Fruit fly (Drosophila melanogaster) whole organism, prepupa: ENCODE results near the gene CG46399.

Experiments
- Blimp-1 ChIP-seq: fragments of 200-800 bp; sonication (Bioruptor generic); optimal IDR thresholded peaks from 3 replicates; lab custom pipeline; 2017; ENCODE audit warnings: missing biosample characterization, missing genetic modification characterization, mild to moderate bottlenecking, moderate library complexity, missing genetic modification reagents
- CG10631 ChIP-seq: fragments of 200-800 bp; sonication (Bioruptor generic); optimal IDR thresholded peaks from 2 replicates; lab custom pipeline; 2016; ENCODE audit warnings: missing biosample characterization, missing genetic modification characterization
- CG10669 ChIP-seq: fragments of 200-800 bp; sonication (Bioruptor generic); optimal IDR thresholded peaks from 3 replicates; lab custom pipeline; 2018; ENCODE audit warnings: missing biosample characterization, mild to moderate bottlenecking, missing genetic modification characterization, moderate library complexity
- CG11762 ChIP-seq: fragments of 200-800 bp; sonication (Bioruptor generic); optimal IDR thresholded peaks from 3 replicates; lab custom pipeline; 2016; ENCODE audit warnings: missing biosample characterization, missing genetic modification characterization; ENCODE audit not compliant: insufficient read depth
- CG1621 ChIP-seq: fragments of 200-800 bp; sonication (Bioruptor generic); optimal IDR thresholded peaks from 3 replicates; lab custom pipeline; 2018; ENCODE audit warnings: missing biosample characterization, mild to moderate bottlenecking, missing genetic modification characterization
- CG16779 ChIP-seq: fragments of 200-800 bp; sonication (Bioruptor generic); optimal IDR thresholded peaks from 3 replicates; lab custom pipeline; 2017; ENCODE audit warnings: missing biosample characterization, mild to moderate bottlenecking, missing genetic modification characterization
- CG3032 ChIP-seq: fragments of 200-800 bp; optimal IDR thresholded peaks from 2 replicates; lab custom pipeline; 2019; ENCODE audit warnings: missing biosample characterization, mild to moderate bottlenecking, missing genetic modification characterization, moderate library complexity
- CG31627 ChIP-seq: fragments of 200-800 bp; sonication (Bioruptor generic); optimal IDR thresholded peaks from 3 replicates; lab custom pipeline; 2016; ENCODE audit warnings: missing biosample characterization, missing genetic modification characterization
- CG32006 ChIP-seq: fragments of 200-800 bp; sonication (Bioruptor generic); optimal IDR thresholded peaks from 3 replicates; lab custom pipeline; 2017; ENCODE audit warnings: missing biosample characterization, mild to moderate bottlenecking, missing genetic modification characterization
- CG34406 ChIP-seq: fragments of 200-800 bp; sonication (Bioruptor generic); optimal IDR thresholded peaks from 3 replicates; lab custom pipeline; 2016; ENCODE audit warnings: missing biosample characterization, missing genetic modification characterization
- CG3919 ChIP-seq: fragments of 200-800 bp; sonication (Bioruptor generic); optimal IDR thresholded peaks from 3 replicates; lab custom pipeline; 2016; ENCODE audit warnings: missing biosample characterization, missing genetic modification characterization
- CG6163 ChIP-seq: fragments of 200-800 bp; sonication (Bioruptor generic); IDR thresholded peaks from 3 replicates; pipeline ENCODE4 v1.3.6; 2022; ENCODE audit warnings: missing biosample characterization, missing genetic modification characterization
- CG6792 ChIP-seq: fragments of 200-800 bp; sonication (Bioruptor generic); optimal IDR thresholded peaks from 3 replicates; lab custom pipeline; 2016; ENCODE audit warnings: missing biosample characterization, missing genetic modification characterization
- CG6854 ChIP-seq: fragments of 200-800 bp; sonication (Bioruptor generic); optimal IDR thresholded peaks from 2 replicates; lab custom pipeline; 2017; ENCODE audit warnings: missing biosample characterization, mild to moderate bottlenecking, missing genetic modification characterization
- CG7368 ChIP-seq: fragments of 200-800 bp; sonication (Bioruptor generic); optimal IDR thresholded peaks from 3 replicates; lab custom pipeline; 2016; ENCODE audit warnings: missing biosample characterization, missing genetic modification characterization
- CG8119 ChIP-seq: fragments of 200-800 bp; sonication (Bioruptor generic); IDR thresholded peaks from 3 replicates; pipeline ENCODE4 v1.3.6; 2022; ENCODE audit warnings: missing biosample characterization, missing genetic modification characterization
- CG8319 ChIP-seq: fragments of 200-800 bp; sonication (Bioruptor generic); optimal IDR thresholded peaks from 3 replicates; lab custom pipeline; 2016; ENCODE audit warnings: missing biosample characterization, missing genetic modification characterization
- CG8632 ChIP-seq: fragments of 200-800 bp; sonication (Bioruptor generic); optimal IDR thresholded peaks from 3 replicates; lab custom pipeline; 2016; ENCODE audit warnings: missing biosample characterization, missing genetic modification characterization
- CG9139 ChIP-seq: fragments of 200-800 bp; sonication (Bioruptor generic); optimal IDR thresholded peaks from 3 replicates; lab custom pipeline; 2017; ENCODE audit warnings: missing biosample characterization, mild to moderate bottlenecking, missing genetic modification characterization
- Eip75B ChIP-seq: fragments of 200-800 bp; sonication (Bioruptor generic); optimal IDR thresholded peaks from 3 replicates; lab custom pipeline; 2016; ENCODE audit warnings: missing biosample characterization, missing genetic modification characterization
- Eip78C ChIP-seq: fragments of 200-800 bp; sonication (Bioruptor generic); peaks from one replicate; lab custom pipeline; 2016; ENCODE audit warnings: missing biosample characterization, missing genetic modification characterization
- Eip93F ChIP-seq: fragments of 200-800 bp; sonication (Bioruptor generic); optimal IDR thresholded peaks from 2 replicates; lab custom pipeline; 2016; ENCODE audit warnings: missing biosample characterization, mild to moderate bottlenecking, missing genetic modification characterization
- Ets21C ChIP-seq: fragments of 200-800 bp; sonication (Bioruptor generic); optimal IDR thresholded peaks from 3 replicates; lab custom pipeline; 2016; ENCODE audit warnings: missing biosample characterization, missing genetic modification characterization
- Ets96B ChIP-seq: fragments of 200-800 bp; optimal IDR thresholded peaks from 2 replicates; lab custom pipeline; 2019; ENCODE audit warnings: missing biosample characterization, mild to moderate bottlenecking, missing genetic modification characterization, moderate library complexity
- Gug ChIP-seq: fragments of 200-800 bp; sonication (Bioruptor generic); IDR thresholded peaks from 2 replicates; pipeline ENCODE4 v1.3.6; 2022; ENCODE audit warnings: missing biosample characterization, missing genetic modification characterization
- Hr38 ChIP-seq: sonication (Bioruptor generic); optimal IDR thresholded peaks from 2 replicates; lab custom pipeline; 2016; ENCODE audit warnings: missing biosample characterization, missing genetic modification characterization
- Hr4 ChIP-seq: fragments of 200-800 bp; sonication (Bioruptor generic); optimal IDR thresholded peaks from 3 replicates; lab custom pipeline; 2016; ENCODE audit warnings: missing biosample characterization, missing genetic modification characterization
- Met ChIP-seq: fragments of 200-800 bp; sonication (Bioruptor generic); optimal IDR thresholded peaks from 3 replicates; lab custom pipeline; 2016; ENCODE audit warnings: missing biosample characterization, missing genetic modification characterization
- OdsH ChIP-seq: fragments of 200-800 bp; sonication (Bioruptor generic); optimal IDR thresholded peaks from 3 replicates; lab custom pipeline; 2016; ENCODE audit warnings: missing biosample characterization, missing genetic modification characterization
- Smox ChIP-seq: fragments of 200-800 bp; sonication (Bioruptor generic); optimal IDR thresholded peaks from 3 replicates; lab custom pipeline; 2016; ENCODE audit warnings: missing biosample characterization, missing genetic modification characterization
- Sox102F ChIP-seq: fragments of 200-800 bp; sonication (Bioruptor generic); optimal IDR thresholded peaks from 2 replicates; lab custom pipeline; 2016; ENCODE audit warnings: missing biosample characterization, mild to moderate bottlenecking, missing genetic modification characterization
- Sox14 ChIP-seq: fragments of 200-800 bp; sonication (Bioruptor generic); optimal IDR thresholded peaks from 3 replicates; lab custom pipeline; 2016; ENCODE audit warnings: missing biosample characterization, missing genetic modification characterization
- Sox15 ChIP-seq: fragments of 200-800 bp; sonication (Bioruptor generic); optimal IDR thresholded peaks from 3 replicates; lab custom pipeline; 2016; ENCODE audit warnings: missing biosample characterization, missing genetic modification characterization
- achi ChIP-seq: fragments of 200-800 bp; sonication (Bioruptor generic); optimal IDR thresholded peaks from 3 replicates; lab custom pipeline; 2016; ENCODE audit warnings: missing biosample characterization, missing genetic modification characterization
- acj6 ChIP-seq: fragments of 200-800 bp; sonication (Bioruptor generic); optimal IDR thresholded peaks from 3 replicates; lab custom pipeline; 2016; ENCODE audit warnings: missing biosample characterization, missing genetic modification characterization
- cyc ChIP-seq: fragments of 200-800 bp; sonication (Bioruptor generic); optimal IDR thresholded peaks from 3 replicates; lab custom pipeline; 2016; ENCODE audit warnings: missing biosample characterization, missing genetic modification characterization
- dac ChIP-seq: fragments of 200-800 bp; sonication (Bioruptor generic); optimal IDR thresholded peaks from 2 replicates; lab custom pipeline; 2017; ENCODE audit warnings: missing biosample characterization, mild to moderate bottlenecking, missing genetic modification characterization
- dsx ChIP-seq: fragments of 200-800 bp; optimal IDR thresholded peaks from 3 replicates; lab custom pipeline; 2019; ENCODE audit warnings: missing biosample characterization, mild to moderate bottlenecking, missing genetic modification characterization, moderate library complexity; ENCODE audit not compliant: poor library complexity, severe bottlenecking
- esn ChIP-seq: fragments of 200-800 bp; sonication (Bioruptor generic); optimal IDR thresholded peaks from 2 replicates; lab custom pipeline; 2016; ENCODE audit warnings: missing biosample characterization, mild to moderate bottlenecking, missing genetic modification characterization, moderate library complexity
- fd59A ChIP-seq: fragments of 200-800 bp; sonication (Bioruptor generic); optimal IDR thresholded peaks from 2 replicates; lab custom pipeline; 2017; ENCODE audit warnings: missing biosample characterization, mild to moderate bottlenecking, missing genetic modification characterization, missing genetic modification reagents
- fkh ChIP-seq: fragments of 200-800 bp; sonication (Bioruptor generic); optimal IDR thresholded peaks from 3 replicates; lab custom pipeline; 2017; ENCODE audit warnings: missing biosample characterization, mild to moderate bottlenecking, missing genetic modification characterization, moderate library complexity
- lz ChIP-seq: fragments of 200-800 bp; sonication (Bioruptor generic); optimal IDR thresholded peaks from 3 replicates; lab custom pipeline; 2016; ENCODE audit warnings: missing biosample characterization, missing genetic modification characterization
- net ChIP-seq: fragments of 200-800 bp; sonication (Bioruptor generic); optimal IDR thresholded peaks from 3 replicates; lab custom pipeline; 2016; ENCODE audit warnings: missing biosample characterization, missing genetic modification characterization
- pdm3 ChIP-seq: fragments of 200-800 bp; sonication (Bioruptor generic); optimal IDR thresholded peaks from 3 replicates; lab custom pipeline; 2016; ENCODE audit warnings: missing biosample characterization, missing genetic modification characterization
- salr ChIP-seq, 2 experiments: fragments of 200-800 bp; sonication (Bioruptor generic); optimal IDR thresholded peaks; 3 replicates each; lab custom pipeline; 2016 to 2018; ENCODE audit warnings: missing biosample characterization in 2 of 2, missing genetic modification characterization in 2 of 2, mild to moderate bottlenecking in 1 of 2
- spab ChIP-seq: fragments of 200-800 bp; sonication (Bioruptor generic); optimal IDR thresholded peaks from 2 replicates; lab custom pipeline; 2017; ENCODE audit warnings: missing biosample characterization, mild to moderate bottlenecking, missing genetic modification characterization, missing genetic modification reagents
- ss ChIP-seq, 2 experiments: fragments of 200-800 bp; sonication (Bioruptor generic); optimal IDR thresholded peaks; 2 replicates in 1 of 2; 3 replicates in 1 of 2; lab custom pipeline; 2017 to 2018; ENCODE audit warnings: mild to moderate bottlenecking in 2 of 2, missing biosample characterization in 2 of 2, missing genetic modification characterization in 2 of 2, moderate library complexity in 1 of 2
- svp ChIP-seq: fragments of 200-800 bp; sonication (Bioruptor generic); peaks from one replicate; lab custom pipeline; 2016; ENCODE audit warnings: missing biosample characterization, missing genetic modification characterization
- topi ChIP-seq: fragments of 200-800 bp; sonication (Bioruptor generic); optimal IDR thresholded peaks from 3 replicates; lab custom pipeline; 2016; ENCODE audit warnings: missing biosample characterization, missing genetic modification characterization

The CG46399 gene

dm6 chrX:14810433-14810832 lies 48.6 kb upstream of the CG46399 start (continued):
- TF ChIP-seq Sox102F, result peak; percentile 12
- peak; percentile 31 for TF ChIP-seq CG8632 (GFP tag; lab: Kevin White, UChicago)
- peak; percentile 11 for TF ChIP-seq Met (GFP tag; lab: Kevin White, UChicago)
- TF ChIP-seq cyc, result peak; percentile 15
- no peak for TF ChIP-seq CG10669 (GFP tag; lab: Kevin White, UChicago)
- TF ChIP-seq Ets96B (tag; lab: Kevin White, UChicago), result peak; percentile 12
- no peak for TF ChIP-seq dsx (GFP tag; lab: Kevin White, UChicago)
- TF ChIP-seq CG8319 (GFP tag; lab: Kevin White, UChicago), result no peak
- TF ChIP-seq CG8119 (GFP tag; lab: Robert Waterston, UW), result no peak
- TF ChIP-seq CG9139, result no peak
- no peak for TF ChIP-seq pdm3 (GFP tag; lab: Kevin White, UChicago)

dm6 chrX:14812239-14812638 lies 46.8 kb upstream of the CG46399 start:
- TF ChIP-seq CG8632 (GFP tag; lab: Kevin White, UChicago) (no peak), fkh (GFP tag; lab: Kevin White, UChicago) (no peak), svp (no peak), Hr38 (no peak), CG6792 (GFP tag; lab: Kevin White, UChicago) (no peak), Blimp-1 (GFP tag; lab: Kevin White, UChicago) (no peak), Smox (GFP tag; lab: Kevin White, UChicago) (no peak), ss (GFP tag; optimal IDR thresholded peaks at IDR 0.05; lab: Kevin White, UChicago) (no peak), fd59A (GFP tag; lab: Kevin White, UChicago) (no peak), achi (GFP tag; lab: Kevin White, UChicago) (peak; percentile 27), Gug (GFP tag; lab: Robert Waterston, UW) (peak; percentile 26; the same call in 1 of the 2 replicates), Eip75B (GFP tag; lab: Kevin White, UChicago) (no peak), CG7368 (no peak), Ets21C (GFP tag; lab: Kevin White, UChicago) (no peak), spab (GFP tag; lab: Kevin White, UChicago) (no peak), lz (GFP tag; lab: Kevin White, UChicago) (no peak), net (GFP tag; lab: Kevin White, UChicago) (peak; percentile 29), Sox15 (GFP tag; lab: Kevin White, UChicago) (no peak), Eip93F (no peak), dsx (GFP tag; lab: Kevin White, UChicago) (no peak), OdsH (GFP tag; lab: Kevin White, UChicago) (peak; percentile 30), Hr4 (GFP tag; lab: Kevin White, UChicago) (peak; percentile 63), dac (GFP tag; lab: Kevin White, UChicago) (peak; percentile 31), CG3919 (GFP tag; lab: Kevin White, UChicago) (peak; percentile 22), Sox102F (no peak), Eip78C (GFP tag; lab: Kevin White, UChicago) (no peak), CG16779 (no peak), CG34406 (GFP tag; lab: Kevin White, UChicago) (no peak), CG3032 (tag; lab: Kevin White, UChicago) (no peak), cyc (no peak), Met (GFP tag; lab: Kevin White, UChicago) (no peak), CG6854 (GFP tag; lab: Kevin White, UChicago) (no peak), CG1621 (tag; lab: Kevin White, UChicago) (no peak), CG31627 (GFP tag; lab: Kevin White, UChicago) (no peak), CG6163 (GFP tag; lab: Robert Waterston, UW) (peak; percentile 52; the same call in 2 of the 3 replicates), Sox14 (GFP tag; lab: Kevin White, UChicago) (no peak), CG8119 (GFP tag; lab: Robert Waterston, UW) (peak; percentile 80), Ets96B (tag; lab: Kevin White, UChicago) (no peak), CG9139 (no peak), salr (GFP tag; optimal IDR thresholded peaks at IDR 0.05; lab: Kevin White, UChicago) (no peak), esn (GFP tag; lab: Kevin White, UChicago) (no peak), topi (GFP tag; lab: Kevin White, UChicago) (no peak), CG10631 (GFP tag; lab: Kevin White, UChicago) (peak; percentile 11), CG11762 (GFP tag; lab: Kevin White, UChicago) (no peak), acj6 (GFP tag; lab: Kevin White, UChicago) (peak; percentile 7), pdm3 (GFP tag; lab: Kevin White, UChicago) (peak; percentile 45), CG32006 (peak; percentile 73)
